Worm (Caenorhabditis elegans) whole organism, young adult: ENCODE results near the gene hum-8.

Source experiments
- D2030.7 ChIP-seq: fragments of 200-800 bp; sonication (Bioruptor generic); IDR thresholded peaks from 2 replicates; pipeline ENCODE4 v1.3.6; 2022; ENCODE audit warnings: missing genetic modification reagents, missing genetic modification characterization, missing compliant biosample characterization
- unc-62 ChIP-seq: fragments of 150-350 bp; optimal IDR thresholded peaks from 2 replicates; lab custom pipeline; 2014; ENCODE audit warnings: missing biosample characterization, missing genetic modification reagents, missing genetic modification characterization

DNA sequence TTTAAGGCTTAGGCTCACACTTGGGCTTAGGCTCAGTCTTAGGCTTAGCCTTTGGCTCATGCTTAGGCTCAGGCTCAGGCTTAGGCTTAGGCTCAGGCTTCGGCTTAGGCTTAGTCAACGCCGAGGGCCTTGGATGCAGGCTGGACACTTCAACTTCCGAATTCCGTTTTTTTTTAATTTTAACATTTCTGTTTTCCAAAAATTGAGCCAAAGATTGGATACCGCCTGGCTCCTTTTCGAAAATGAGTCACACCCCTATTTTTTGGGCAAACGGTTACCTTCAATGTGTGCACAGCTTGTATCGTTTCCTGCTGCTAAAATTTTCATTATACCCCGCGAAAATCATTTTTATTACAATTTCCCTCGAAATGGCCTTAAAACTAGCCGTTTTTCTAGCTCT is 15.1 kb upstream of the hum-8 start, which contains the start of gene M04G7.1:
- no peak for TF ChIP-seq D2030.7
- TF ChIP-seq unc-62 (GFP tag; lab: Kevin White, UChicago), result no peak
